Worm (Caenorhabditis elegans) whole organism, midembryonic: ENCODE measurements around the gene T19D12.2.

Experiments used
- T22C8.4 ChIP-seq: fragments of 200-800 bp; sonication (Bioruptor generic); IDR thresholded peaks from 2 replicates; pipeline ENCODE4 v1.3.6; 2022; ENCODE audit warnings: missing genetic modification characterization, missing compliant biosample characterization
- cog-1 ChIP-seq: sonication (generic microtip); optimal IDR thresholded peaks from 2 replicates; lab custom pipeline; 2016; ENCODE audit warnings: missing genetic modification characterization, missing compliant biosample characterization
- flt-1 ChIP-seq: fragments of 200-800 bp; sonication (Bioruptor generic); IDR thresholded peaks from 2 replicates; pipeline ENCODE4 v1.3.6; 2022; ENCODE audit warnings: missing genetic modification characterization, missing compliant biosample characterization
- klf-2 ChIP-seq: fragments of 200-800 bp; sonication (Bioruptor generic); conservative IDR thresholded peaks from 2 replicates; pipeline ENCODE4 v1.3.6; 2022; ENCODE audit warnings: missing genetic modification reagents, missing genetic modification characterization, missing compliant biosample characterization
- med-1 ChIP-seq: sonication (generic microtip); optimal IDR thresholded peaks from 2 replicates; lab custom pipeline; 2017; ENCODE audit warnings: missing genetic modification characterization, mild to moderate bottlenecking, missing compliant biosample characterization, antibody characterized with exemption, missing genetic modification reagents; ENCODE audit not compliant: insufficient read depth
- ref-1 ChIP-seq: fragments of 200-800 bp; sonication (Bioruptor generic); conservative IDR thresholded peaks from 2 replicates; pipeline ENCODE4 v1.3.6; 2022; ENCODE audit warnings: missing genetic modification reagents, missing genetic modification characterization, missing compliant biosample characterization
- tab-1 ChIP-seq: fragments of 200-800 bp; sonication (Bioruptor generic); IDR thresholded peaks from 2 replicates; pipeline ENCODE4 v1.3.6; 2022; ENCODE audit warnings: missing genetic modification characterization, missing compliant biosample characterization
- ztf-23 ChIP-seq: fragments of 200-800 bp; sonication (Bioruptor generic); IDR thresholded peaks from 2 replicates; pipeline ENCODE4 v1.3.6; 2022; ENCODE audit warnings: missing genetic modification reagents, missing genetic modification characterization, missing compliant biosample characterization
- ztf-29 ChIP-seq: fragments of 200-800 bp; sonication (Bioruptor generic); IDR thresholded peaks from 2 replicates; pipeline ENCODE4 v1.3.6; 2022; ENCODE audit warnings: missing genetic modification reagents, missing genetic modification characterization, missing compliant biosample characterization

The T19D12.2 gene

DNA sequence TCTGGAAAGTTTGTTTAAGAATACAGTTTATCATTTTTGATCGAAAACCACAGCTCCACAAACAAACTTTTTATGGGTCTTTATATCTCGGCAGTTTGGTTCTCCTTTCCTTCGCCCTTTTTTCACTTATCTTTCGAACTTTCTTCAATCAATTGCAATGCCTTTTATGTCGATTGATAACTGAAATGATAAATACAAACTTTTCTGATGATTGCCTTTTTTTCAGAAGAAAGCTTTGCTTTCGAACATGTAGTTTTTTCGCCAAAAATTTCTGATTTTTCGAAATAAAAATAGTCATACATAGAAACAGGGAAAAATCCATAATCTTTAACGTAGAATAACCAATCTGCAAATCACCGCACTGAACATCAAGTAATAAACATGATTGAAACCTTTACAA lies at the start of gene T19D12.2:
T19D12.2 (plus strand) TSS at position 125 of the 400 bp plus-strand sequence.
- TF ChIP-seq med-1 (GFP tag; lab: Kevin White, UChicago) (no peak), tab-1 (GFP tag; lab: Robert Waterston, UW) (no peak), klf-2 (GFP tag; lab: Robert Waterston, UW) (no peak)

- TF ChIP-seq ztf-29 (GFP tag; lab: Robert Waterston, UW) (no peak), flt-1 (GFP tag; lab: Robert Waterston, UW) (no peak), ztf-23 (GFP tag; lab: Robert Waterston, UW) (no peak), med-1 (GFP tag; lab: Kevin White, UChicago) (no peak), ref-1 (no peak), T22C8.4 (no peak), cog-1 (tag; lab: Kevin White, UChicago) (no peak), tab-1 (GFP tag; lab: Robert Waterston, UW) (no peak), klf-2 (GFP tag; lab: Robert Waterston, UW) (no peak)
These were observed 48.6 kb upstream of the T19D12.2 start for ce11 chrII:6612544-6612943.

DNA sequence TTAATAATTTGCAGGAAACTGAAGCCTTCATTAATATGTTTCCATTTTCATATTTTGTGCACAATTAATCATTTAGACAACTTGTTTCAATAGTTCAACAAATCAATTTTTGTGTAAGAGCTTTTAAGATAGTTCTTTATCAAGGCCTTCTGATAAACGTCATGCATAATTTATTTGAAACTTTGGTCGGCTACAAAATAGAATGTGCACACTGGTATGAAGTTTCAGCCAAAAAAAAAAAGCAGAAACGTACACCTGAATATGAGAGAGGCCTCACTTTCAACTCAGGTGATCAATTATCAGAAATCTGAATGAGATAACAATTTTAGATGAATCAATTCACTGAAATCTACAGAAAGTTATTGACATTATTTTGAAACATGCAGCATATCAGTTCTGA lies 46.6 kb upstream of the T19D12.2 start:
- no peak for TF ChIP-seq cog-1 (tag; lab: Kevin White, UChicago)
- no peak for TF ChIP-seq flt-1 (GFP tag; lab: Robert Waterston, UW)
- TF ChIP-seq T22C8.4: no peak
- TF ChIP-seq ztf-23 (GFP tag; lab: Robert Waterston, UW): no peak
- TF ChIP-seq ref-1: no peak
- no peak for TF ChIP-seq tab-1 (GFP tag; lab: Robert Waterston, UW)
- TF ChIP-seq klf-2 (GFP tag; lab: Robert Waterston, UW): no peak
- TF ChIP-seq ztf-29 (GFP tag; lab: Robert Waterston, UW): no peak

DNA sequence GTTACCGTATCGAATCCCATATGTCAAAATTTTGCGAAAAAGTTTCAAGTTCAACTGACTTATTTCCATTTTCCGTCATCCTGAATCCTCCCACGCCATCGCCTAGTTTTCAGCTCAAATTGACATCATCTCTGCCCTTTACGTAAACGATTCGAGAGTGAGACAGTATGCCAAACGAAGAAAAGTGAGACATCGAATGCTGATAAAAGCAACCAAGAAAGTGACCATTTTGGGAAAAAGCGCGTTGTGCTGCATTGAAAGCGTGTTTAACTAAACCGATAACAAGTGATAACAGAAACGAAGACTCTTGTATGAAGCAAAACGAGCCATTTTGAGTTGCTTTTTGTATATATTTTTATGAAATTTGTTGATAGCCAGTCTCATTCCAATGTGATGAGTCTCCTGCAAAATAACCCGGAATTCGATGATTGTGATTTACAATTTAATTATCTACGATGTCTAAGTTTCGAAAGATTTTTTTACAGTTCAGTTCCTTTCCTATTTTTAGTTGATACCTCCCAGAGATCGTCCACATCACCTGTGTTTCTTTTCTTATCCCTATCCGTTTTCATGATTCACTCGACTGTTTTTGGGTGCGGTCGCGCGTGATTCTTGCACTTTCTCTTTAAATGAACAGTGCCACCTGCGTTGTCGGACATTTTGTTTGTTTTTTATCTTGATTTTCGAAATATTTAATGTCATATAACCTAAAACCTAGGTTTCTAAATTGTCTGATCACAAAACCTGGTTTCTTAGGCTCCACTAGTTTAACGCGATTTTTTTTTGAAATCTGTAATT lies 45.7 kb upstream of the T19D12.2 start:
- TF ChIP-seq cog-1 (tag; lab: Kevin White, UChicago) (no peak), T22C8.4 (no peak), klf-2 (GFP tag; lab: Robert Waterston, UW) (no peak), ztf-29 (GFP tag; lab: Robert Waterston, UW) (no peak), flt-1 (GFP tag; lab: Robert Waterston, UW) (no peak), ztf-23 (GFP tag; lab: Robert Waterston, UW) (no peak), tab-1 (GFP tag; lab: Robert Waterston, UW) (no peak), ref-1 (no peak), med-1 (GFP tag; lab: Kevin White, UChicago) (no peak)

ce11 chrII:6616135-6616534 lies 45.0 kb upstream of the T19D12.2 start:
- TF ChIP-seq ztf-23 (GFP tag; lab: Robert Waterston, UW) (no peak), klf-2 (GFP tag; lab: Robert Waterston, UW) (no peak), T22C8.4 (no peak), ref-1 (no peak), flt-1 (GFP tag; lab: Robert Waterston, UW) (no peak), cog-1 (tag; lab: Kevin White, UChicago) (no peak), med-1 (GFP tag; lab: Kevin White, UChicago) (no peak), tab-1 (GFP tag; lab: Robert Waterston, UW) (no peak), ztf-29 (GFP tag; lab: Robert Waterston, UW) (no peak)

- TF ChIP-seq cog-1 (tag; lab: Kevin White, UChicago) (no peak), ztf-29 (GFP tag; lab: Robert Waterston, UW) (no peak), flt-1 (GFP tag; lab: Robert Waterston, UW) (no peak)
These were observed 44.4 kb upstream of the T19D12.2 start, which contains the start of gene klf-3 for ce11 chrII:6616770-6617169. klf-3 (plus strand) TSS chrII:6616878.

ce11 chrII:6619007-6619406 lies 42.1 kb upstream of the T19D12.2 start:
- TF ChIP-seq ztf-23 (GFP tag; lab: Robert Waterston, UW) (no peak), klf-2 (GFP tag; lab: Robert Waterston, UW) (no peak), tab-1 (GFP tag; lab: Robert Waterston, UW) (no peak), T22C8.4 (no peak), ref-1 (no peak), med-1 (GFP tag; lab: Kevin White, UChicago) (no peak), cog-1 (tag; lab: Kevin White, UChicago) (no peak), ztf-29 (GFP tag; lab: Robert Waterston, UW) (no peak), flt-1 (GFP tag; lab: Robert Waterston, UW) (no peak)

DNA sequence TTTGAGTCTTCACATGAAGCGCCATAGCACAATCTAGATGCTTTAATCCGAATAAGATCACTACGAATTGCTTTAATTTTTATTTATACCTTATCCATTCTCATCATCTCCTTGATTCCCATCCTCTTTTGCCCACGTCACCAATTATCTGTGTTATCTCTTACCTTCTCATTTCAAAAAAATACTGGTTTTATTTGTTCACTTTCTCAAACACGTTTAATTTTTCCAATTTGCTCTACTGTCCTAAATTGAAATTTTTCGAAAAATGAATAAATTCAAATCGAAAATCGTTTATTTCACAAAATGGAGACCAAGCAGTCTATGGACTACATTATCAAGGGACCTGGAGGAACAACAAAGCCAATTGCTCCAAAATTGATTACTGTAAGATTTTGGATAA lies 39.2 kb upstream of the T19D12.2 start, which contains the start of gene F54H5.3:
F54H5.3 (plus strand) TSS at position 301 of the 400 bp plus-strand sequence.
- TF ChIP-seq med-1 (GFP tag; lab: Kevin White, UChicago) (no peak), ztf-29 (GFP tag; lab: Robert Waterston, UW) (no peak), cog-1 (tag; lab: Kevin White, UChicago) (no peak), klf-2 (GFP tag; lab: Robert Waterston, UW) (no peak), ref-1 (no peak), tab-1 (GFP tag; lab: Robert Waterston, UW) (no peak), ztf-23 (GFP tag; lab: Robert Waterston, UW) (no peak), flt-1 (GFP tag; lab: Robert Waterston, UW) (no peak), T22C8.4 (no peak)

DNA sequence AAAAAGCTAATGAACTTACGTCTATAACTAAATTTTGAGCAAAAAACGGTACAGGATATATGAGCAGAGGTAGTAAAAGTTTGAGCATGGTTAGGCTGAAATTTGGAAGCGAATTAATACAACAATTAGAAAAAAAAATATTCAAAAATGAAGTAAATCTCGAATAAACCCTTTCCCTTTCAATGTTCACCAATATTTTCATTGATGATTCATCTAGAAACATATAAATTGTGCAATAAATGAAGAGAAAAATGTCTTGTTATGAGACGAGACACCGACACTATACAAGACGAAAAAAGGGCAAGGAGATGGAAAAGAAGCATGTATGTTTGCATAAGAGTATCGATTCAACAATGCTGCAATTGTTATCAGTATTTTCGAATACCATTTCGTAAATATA lies 35.8 kb upstream of the T19D12.2 start, which contains the start of gene F54H5.14:
F54H5.14 (minus strand) TSS at position 101 of the 400 bp plus-strand sequence.
- TF ChIP-seq ref-1 (no peak), tab-1 (GFP tag; lab: Robert Waterston, UW) (no peak), med-1 (GFP tag; lab: Kevin White, UChicago) (no peak), klf-2 (GFP tag; lab: Robert Waterston, UW) (no peak), ztf-29 (GFP tag; lab: Robert Waterston, UW) (no peak), T22C8.4 (no peak), flt-1 (GFP tag; lab: Robert Waterston, UW) (no peak), cog-1 (tag; lab: Kevin White, UChicago) (no peak), ztf-23 (GFP tag; lab: Robert Waterston, UW) (no peak)
